Fruit fly (Drosophila melanogaster): ENCODE data around the gene CG33766.
"Not testable (repeated sequence)": the region's sequence is repeated elsewhere in the genome, so short reads cannot be mapped to it uniquely, and the experiment has no call there.

The CG33766 gene

dm6 chr3L:22669275-22670006 is 24.0 kb downstream of the CG33766 start, which contains the start of gene Jhbp6:
Jhbp6 (plus strand) TSS chr3L:22669956.
- TF ChIP-seq CTCF (optimal IDR thresholded peaks at IDR 0.05) (no peak), CG8478 (optimal IDR thresholded peaks at IDR 0.05) (no peak)

dm6 chr3L:22670174-22670573 is 24.7 kb downstream of the CG33766 start:
- no peak for TF ChIP-seq CTCF (optimal IDR thresholded peaks at IDR 0.05)
- TF ChIP-seq CG8478 (optimal IDR thresholded peaks at IDR 0.05) = no peak

DNA sequence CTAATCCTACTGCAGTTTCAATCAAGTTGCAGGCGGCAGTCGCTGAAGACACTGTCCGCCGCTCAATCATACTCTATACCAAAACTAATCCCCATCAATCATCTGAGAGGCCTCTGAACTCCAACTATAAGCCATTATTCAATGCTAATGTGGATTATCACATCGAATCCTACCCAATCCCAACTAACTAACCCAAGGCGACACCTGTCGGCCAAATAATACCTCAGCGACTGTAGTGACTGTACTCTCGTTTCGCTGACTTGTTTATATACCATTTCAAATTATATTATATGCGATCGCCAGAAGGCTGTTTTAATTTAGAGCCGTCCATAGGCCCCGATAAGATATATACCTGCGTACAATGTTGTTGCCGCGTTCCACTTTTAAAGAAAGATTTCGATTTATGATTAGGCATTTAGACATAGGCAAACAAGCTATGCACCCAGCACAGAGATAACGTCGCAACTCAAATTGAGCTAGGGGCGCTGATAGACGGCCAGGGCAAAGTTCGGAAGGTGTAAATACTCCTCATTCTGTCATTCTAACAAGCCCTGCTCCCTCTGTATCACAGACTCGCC is 26.4 kb downstream of the CG33766 start:
- TF ChIP-seq CG8478 (optimal IDR thresholded peaks at IDR 0.05) = no peak
- TF ChIP-seq CTCF (optimal IDR thresholded peaks at IDR 0.05) = peak; percentile 72 to 73

dm6 chr3L:22680932-22681331 is 35.5 kb downstream of the CG33766 start:
- TF ChIP-seq CG8478 (optimal IDR thresholded peaks at IDR 0.05) (no peak), CTCF (optimal IDR thresholded peaks at IDR 0.05) (peak in 1 of 2 experiments; percentile 8)

DNA sequence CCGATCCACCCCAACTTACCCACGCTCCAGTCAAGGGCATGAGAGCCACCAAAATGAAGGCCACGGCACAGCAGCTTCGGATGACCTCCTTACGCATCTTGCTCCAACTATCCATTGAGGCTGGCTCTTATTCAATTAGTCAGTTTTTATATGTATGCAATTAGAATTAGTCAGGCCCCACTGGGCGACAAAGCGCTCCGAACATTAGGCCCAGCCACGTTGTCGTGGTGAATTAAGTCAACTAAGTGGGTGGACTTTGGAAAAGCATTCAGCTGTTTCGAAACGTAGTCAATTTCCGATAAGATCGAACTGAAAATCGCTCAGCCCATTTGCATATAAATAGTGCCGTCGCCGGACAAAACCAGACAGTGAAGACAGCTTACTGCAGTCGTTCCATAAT is 41.6 kb downstream of the CG33766 start, which contains the start of the genes CG14455 and CG14456:
Gene CG14455, minus strand, starts transcription at position 101 of the 400 bp plus-strand sequence.
Gene CG14456, plus strand, starts transcription at position 236 of the 400 bp plus-strand sequence.
- TF ChIP-seq CG8478 (optimal IDR thresholded peaks at IDR 0.05) = no peak
- no peak for TF ChIP-seq CTCF (optimal IDR thresholded peaks at IDR 0.05)

DNA sequence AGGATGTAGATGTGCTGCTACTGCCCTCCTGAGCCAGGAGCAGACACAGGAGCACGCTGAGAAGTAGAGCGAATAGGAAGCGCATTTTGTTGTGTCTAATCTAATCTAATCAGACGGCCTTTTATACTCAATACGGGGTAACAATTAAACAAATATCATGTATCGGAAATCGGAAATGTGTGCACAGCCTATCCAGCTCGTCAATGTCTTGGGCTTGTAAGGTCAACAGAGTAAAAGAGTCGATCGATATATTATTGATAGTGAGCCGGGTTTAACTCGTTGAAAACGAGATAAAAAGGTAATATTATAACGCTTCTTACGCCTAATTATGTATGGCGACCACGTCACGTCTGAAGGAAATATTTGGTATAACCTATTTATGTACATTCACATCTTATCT is 47.0 kb downstream of the CG33766 start, which contains the start of gene CG14454:
Gene CG14454, minus strand, starts transcription at position 101 of the 400 bp plus-strand sequence.
- not testable (repeated sequence) for TF ChIP-seq CTCF, CG8478 (optimal IDR thresholded peaks at IDR 0.05)

dm6 chr3L:22693712-22694111 is 48.3 kb downstream of the CG33766 start, which contains the start of the genes CG12546 and CG14453:
CG12546 (minus strand) TSS chr3L:22693812.
CG14453 (plus strand) TSS chr3L:22694083.
- TF ChIP-seq CG8478 (optimal IDR thresholded peaks at IDR 0.05) (no peak), CTCF (optimal IDR thresholded peaks at IDR 0.05) (no peak)

DNA sequence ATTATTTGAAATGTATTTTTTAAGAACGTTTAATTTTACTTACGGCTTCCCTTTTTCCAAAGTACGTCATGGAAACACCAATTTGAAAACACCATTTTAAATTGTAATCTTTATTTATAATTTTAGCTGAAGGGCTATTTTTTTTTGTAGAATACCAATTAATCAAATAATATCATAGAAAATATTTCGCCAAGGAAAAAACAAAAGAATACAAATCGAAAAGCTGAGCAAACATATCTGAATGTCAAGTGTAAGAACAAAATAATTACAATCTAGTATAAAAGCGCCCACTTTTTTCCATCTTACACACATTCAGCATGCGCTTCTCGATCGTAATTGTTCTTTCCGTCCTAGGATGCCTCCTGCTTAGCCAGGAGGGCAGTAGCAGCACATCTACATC is 50.2 kb downstream of the CG33766 start, which contains the start of gene CG14452:
Gene CG14452, plus strand, starts transcription at position 301 of the 400 bp plus-strand sequence.
- TF ChIP-seq CTCF (optimal IDR thresholded peaks at IDR 0.05) (no peak), CG8478 (optimal IDR thresholded peaks at IDR 0.05) (no peak)

All from S2 (cell line).